Worm (Caenorhabditis elegans) whole organism, young adult: ENCODE results near the gene tig-2.

ENCODE experiments used
- B0019.2 ChIP-seq: fragments of 200-800 bp; sonication (Bioruptor generic); conservative IDR thresholded peaks from 2 replicates; pipeline ENCODE4 v1.3.6; 2022; ENCODE audit warnings: missing genetic modification reagents, missing genetic modification characterization, missing compliant biosample characterization
- B0261.1 ChIP-seq: sonication (generic microtip); optimal IDR thresholded peaks from 2 replicates; lab custom pipeline; 2016; ENCODE audit warnings: mild to moderate bottlenecking, missing genetic modification characterization, moderate library complexity, missing compliant biosample characterization
- B0336.3 ChIP-seq: fragments of 200-800 bp; sonication (Bioruptor generic); IDR thresholded peaks from 2 replicates; pipeline ENCODE4 v1.3.6; 2022; ENCODE audit warnings: missing genetic modification characterization, missing compliant biosample characterization
- D2030.7 ChIP-seq: fragments of 200-800 bp; sonication (Bioruptor generic); IDR thresholded peaks from 2 replicates; pipeline ENCODE4 v1.3.6; 2022; ENCODE audit warnings: missing genetic modification reagents, missing genetic modification characterization, missing compliant biosample characterization
- F10E7.11 ChIP-seq: sonication (generic microtip); optimal IDR thresholded peaks from 2 replicates; lab custom pipeline; 2017; ENCODE audit warnings: mild to moderate bottlenecking, missing genetic modification characterization, moderate library complexity, missing compliant biosample characterization
- F52B5.7 ChIP-seq: sonication (generic microtip); optimal IDR thresholded peaks from 2 replicates; lab custom pipeline; 2016; ENCODE audit warnings: mild to moderate bottlenecking, missing genetic modification characterization, missing compliant biosample characterization
- K11D2.4 ChIP-seq: fragments of 200-800 bp; sonication (Bioruptor generic); IDR thresholded peaks from 2 replicates; pipeline ENCODE4 v1.3.6; 2022; ENCODE audit warnings: missing genetic modification reagents, missing genetic modification characterization, missing compliant biosample characterization
- T07F8.4 ChIP-seq: sonication (generic microtip); optimal IDR thresholded peaks from 2 replicates; lab custom pipeline; 2016; ENCODE audit warnings: mild to moderate bottlenecking, missing genetic modification characterization, moderate library complexity, missing compliant biosample characterization
- Y53F4B.3 ChIP-seq: fragments of 200-800 bp; sonication (Bioruptor generic); IDR thresholded peaks from 2 replicates; pipeline ENCODE4 v1.3.6; 2022; ENCODE audit warnings: missing genetic modification reagents, missing genetic modification characterization, missing compliant biosample characterization
- Y79H2A.3 ChIP-seq: fragments of 200-800 bp; sonication (Bioruptor generic); conservative IDR thresholded peaks from 2 replicates; pipeline ENCODE4 v1.3.6; 2022; ENCODE audit warnings: missing genetic modification reagents, missing genetic modification characterization, missing compliant biosample characterization
- ZK185.1 ChIP-seq: sonication (generic microtip); optimal IDR thresholded peaks from 2 replicates; lab custom pipeline; 2016; ENCODE audit warnings: mild to moderate bottlenecking, missing genetic modification characterization, missing compliant biosample characterization; ENCODE audit not compliant: poor library complexity, severe bottlenecking
- athp-1 ChIP-seq: sonication (generic microtip); optimal IDR thresholded peaks from 2 replicates; lab custom pipeline; 2017; ENCODE audit warnings: mild to moderate bottlenecking, missing genetic modification characterization, missing compliant biosample characterization
- bed-2 ChIP-seq: fragments of 200-800 bp; sonication (Bioruptor generic); IDR thresholded peaks from 2 replicates; pipeline ENCODE4 v1.3.6; 2022; ENCODE audit warnings: missing genetic modification reagents, missing genetic modification characterization, missing compliant biosample characterization
- ccch-3 ChIP-seq: fragments of 200-800 bp; sonication (Bioruptor generic); optimal IDR thresholded peaks from 2 replicates; lab custom pipeline; 2018; ENCODE audit warnings: mild to moderate bottlenecking, missing genetic modification characterization, missing compliant biosample characterization
- cebp-2 ChIP-seq: fragments of 200-800 bp; sonication (Bioruptor generic); IDR thresholded peaks from 2 replicates; pipeline ENCODE4 v1.3.6; 2022; ENCODE audit warnings: missing genetic modification characterization, missing compliant biosample characterization
- ceh-27 ChIP-seq: fragments of 200-800 bp; sonication (Bioruptor generic); optimal IDR thresholded peaks from 2 replicates; lab custom pipeline; 2018; ENCODE audit warnings: mild to moderate bottlenecking, missing genetic modification characterization, moderate library complexity, missing compliant biosample characterization
- ceh-40 ChIP-seq: fragments of 200-800 bp; sonication (Bioruptor generic); IDR thresholded peaks from 2 replicates; pipeline ENCODE4 v1.3.6; 2022; ENCODE audit warnings: missing genetic modification characterization, missing compliant biosample characterization
- chd-7 ChIP-seq: sonication (generic microtip); optimal IDR thresholded peaks from 2 replicates; lab custom pipeline; 2016; ENCODE audit warnings: mild to moderate bottlenecking, missing genetic modification characterization, moderate library complexity, missing compliant biosample characterization
- egl-18 ChIP-seq: fragments of 200-800 bp; sonication (Bioruptor generic); IDR thresholded peaks from 2 replicates; pipeline ENCODE4 v1.3.6; 2022; ENCODE audit warnings: missing genetic modification reagents, missing genetic modification characterization, missing compliant biosample characterization
- gei-17 ChIP-seq: fragments of 200-800 bp; sonication (Bioruptor generic); optimal IDR thresholded peaks from 2 replicates; lab custom pipeline; 2018; ENCODE audit warnings: mild to moderate bottlenecking, missing genetic modification characterization, missing compliant biosample characterization
- hmg-1.2 ChIP-seq: fragments of 200-800 bp; sonication (Bioruptor generic); IDR thresholded peaks from 2 replicates; pipeline ENCODE4 v1.3.6; 2022; ENCODE audit warnings: missing genetic modification reagents, missing genetic modification characterization, missing compliant biosample characterization
- hmg-20 ChIP-seq: fragments of 200-800 bp; sonication (Bioruptor generic); IDR thresholded peaks from 2 replicates; pipeline ENCODE4 v1.3.6; 2022; ENCODE audit warnings: missing genetic modification reagents, missing genetic modification characterization, missing compliant biosample characterization
- let-607 ChIP-seq, 2 experiments: fragments of 200-800 bp in 1 of 2; sonication (Bioruptor generic) in 1 of 2; sonication (generic microtip) in 1 of 2; optimal IDR thresholded peaks; 2 replicates each; lab custom pipeline; 2016 to 2018; ENCODE audit warnings: mild to moderate bottlenecking in 2 of 2, missing compliant biosample characterization in 2 of 2, missing genetic modification characterization in 2 of 2, moderate library complexity in 2 of 2, missing genotype in 1 of 2
- lin-54 ChIP-seq: fragments of 200-800 bp; sonication (Bioruptor generic); optimal IDR thresholded peaks from 2 replicates; lab custom pipeline; 2018; ENCODE audit warnings: mild to moderate bottlenecking, missing genetic modification characterization, missing compliant biosample characterization
- lsl-1 ChIP-seq: fragments of 200-800 bp; sonication (Bioruptor generic); optimal IDR thresholded peaks from 2 replicates; lab custom pipeline; 2018; ENCODE audit warnings: mild to moderate bottlenecking, missing genetic modification characterization, moderate library complexity, missing compliant biosample characterization
- madf-10 ChIP-seq: sonication (generic microtip); optimal IDR thresholded peaks from 2 replicates; lab custom pipeline; 2016; ENCODE audit warnings: mild to moderate bottlenecking, missing genetic modification characterization, missing compliant biosample characterization
- madf-6 ChIP-seq: fragments of 200-800 bp; sonication (Bioruptor generic); IDR thresholded peaks from 2 replicates; pipeline ENCODE4 v1.3.6; 2022; ENCODE audit warnings: missing genetic modification reagents, missing genetic modification characterization, missing compliant biosample characterization
- madf-8 ChIP-seq: fragments of 200-800 bp; sonication (Bioruptor generic); conservative IDR thresholded peaks from 2 replicates; pipeline ENCODE4 v1.3.6; 2022; ENCODE audit warnings: missing genetic modification reagents, missing genetic modification characterization, missing compliant biosample characterization
- nhr-120 ChIP-seq: fragments of 200-800 bp; sonication (Bioruptor generic); IDR thresholded peaks from 2 replicates; pipeline ENCODE4 v1.3.6; 2022; ENCODE audit warnings: missing genetic modification characterization, missing compliant biosample characterization
- nhr-179 ChIP-seq: sonication (generic microtip); optimal IDR thresholded peaks from 2 replicates; lab custom pipeline; 2016; ENCODE audit warnings: mild to moderate bottlenecking, missing genetic modification characterization, missing compliant biosample characterization
- nhr-27 ChIP-seq: fragments of 200-800 bp; sonication (Bioruptor generic); optimal IDR thresholded peaks from 2 replicates; lab custom pipeline; 2018; ENCODE audit warnings: mild to moderate bottlenecking, missing genetic modification characterization, moderate library complexity, missing compliant biosample characterization
- nhr-80 ChIP-seq: sonication (generic microtip); optimal IDR thresholded peaks from 2 replicates; lab custom pipeline; 2016; ENCODE audit warnings: missing genetic modification characterization, missing compliant biosample characterization
- pbrm-1 ChIP-seq: fragments of 200-800 bp; sonication (Bioruptor generic); IDR thresholded peaks from 2 replicates; pipeline ENCODE4 v1.3.6; 2022; ENCODE audit warnings: missing genetic modification reagents, missing genetic modification characterization, missing compliant biosample characterization
- repo-1 ChIP-seq: sonication (generic microtip); optimal IDR thresholded peaks from 2 replicates; lab custom pipeline; 2017; ENCODE audit warnings: mild to moderate bottlenecking, missing genetic modification characterization, missing compliant biosample characterization
- sdz-38 ChIP-seq: sonication (generic microtip); optimal IDR thresholded peaks from 2 replicates; lab custom pipeline; 2016; ENCODE audit warnings: missing genotype, missing genetic modification characterization, missing compliant biosample characterization
- snpc-1.1 ChIP-seq: sonication (generic microtip); optimal IDR thresholded peaks from 2 replicates; lab custom pipeline; 2017; ENCODE audit warnings: missing genetic modification characterization, mild to moderate bottlenecking, missing compliant biosample characterization, antibody characterized with exemption, moderate library complexity, missing genotype, missing genetic modification reagents; ENCODE audit not compliant: insufficient read depth
- snpc-4 ChIP-seq, 5 experiments: fragments of 150-350 bp in 1 of 5; sonication (generic microtip) in 4 of 5; optimal IDR thresholded peaks; 2 replicates each; lab custom pipeline; 2014 to 2018; ENCODE audit warnings: missing genetic modification characterization in 5 of 5, missing biosample characterization in 3 of 5, antibody characterized with exemption in 2 of 5, mild to moderate bottlenecking in 2 of 5, missing compliant biosample characterization in 2 of 5, missing genotype in 2 of 5, moderate library complexity in 2 of 5, missing genetic modification reagents in 1 of 5
- tbx-9 ChIP-seq: sonication (generic microtip); optimal IDR thresholded peaks from 2 replicates; lab custom pipeline; 2016; ENCODE audit warnings: borderline replicate concordance, missing genetic modification characterization, inconsistent platforms, missing compliant biosample characterization
- unc-130 ChIP-seq: sonication (generic microtip); optimal IDR thresholded peaks from 2 replicates; lab custom pipeline; 2016; ENCODE audit warnings: missing genetic modification reagents, missing genetic modification characterization, missing compliant biosample characterization
- zim-3 ChIP-seq: sonication (generic microtip); optimal IDR thresholded peaks from 2 replicates; lab custom pipeline; 2017; ENCODE audit warnings: mild to moderate bottlenecking, missing genetic modification characterization, moderate library complexity, missing compliant biosample characterization
- ztf-22 ChIP-seq: fragments of 200-800 bp; sonication (Bioruptor generic); optimal IDR thresholded peaks from 2 replicates; lab custom pipeline; 2018; ENCODE audit warnings: mild to moderate bottlenecking, missing genetic modification characterization, moderate library complexity, missing compliant biosample characterization
- ztf-25 ChIP-seq: fragments of 200-800 bp; sonication (Bioruptor generic); IDR thresholded peaks from 2 replicates; pipeline ENCODE4 v1.3.6; 2022; ENCODE audit warnings: missing genetic modification reagents, missing genetic modification characterization, missing compliant biosample characterization
- ztf-28 ChIP-seq: fragments of 200-800 bp; sonication (Bioruptor generic); IDR thresholded peaks from 2 replicates; pipeline ENCODE4 v1.3.6; 2022; ENCODE audit warnings: missing genetic modification reagents, missing genetic modification characterization, missing compliant biosample characterization

The tig-2 gene

ce11 chrV:4745269-4745668 is 15.3 kb upstream of the tig-2 start, which contains the start of gene C18G1.7:
TSS of gene C18G1.7 (plus strand) at chrV:4745569.
- TF ChIP-seq let-607 (tag; optimal IDR thresholded peaks at IDR 0.05; lab: Kevin White, UChicago) (no peak), tbx-9 (no peak), B0336.3 (GFP tag; lab: Robert Waterston, UW) (no peak), gei-17 (GFP tag; lab: Kevin White, UChicago) (no peak), ceh-27 (GFP tag; lab: Kevin White, UChicago) (no peak), ceh-40 (no peak), F10E7.11 (tag; lab: Kevin White, UChicago) (no peak), B0261.1 (tag; lab: Kevin White, UChicago) (no peak), bed-2 (GFP tag; lab: Robert Waterston, UW) (no peak), snpc-1.1 (tag; lab: Kevin White, UChicago) (no peak), nhr-120 (GFP tag; lab: Robert Waterston, UW) (no peak), K11D2.4 (no peak)

ce11 chrV:4742190-4742589 is 12.2 kb upstream of the tig-2 start, which contains the start of gene ugt-61:
TSS of gene ugt-61 (plus strand) at chrV:4742422.
- TF ChIP-seq nhr-80 (peak; percentile 16), repo-1 (tag; lab: Kevin White, UChicago) (no peak), ztf-22 (GFP tag; lab: Kevin White, UChicago) (no peak), hmg-1.2 (GFP tag; lab: Robert Waterston, UW) (peak; percentile 51; the same call in 1 of the 2 replicates), T07F8.4 (tag; lab: Kevin White, UChicago) (no peak), athp-1 (tag; lab: Kevin White, UChicago) (no peak), nhr-27 (no peak), madf-10 (tag; lab: Kevin White, UChicago) (no peak)

- peak; percentile 74 for TF ChIP-seq nhr-80
- no peak for TF ChIP-seq F52B5.7 (tag; lab: Kevin White, UChicago)
- no peak for TF ChIP-seq B0019.2 (GFP tag; lab: Robert Waterston, UW)
Measured at ce11 chrV:4737727-4738126, 7.8 kb upstream of the tig-2 start, which contains the start of gene F39G3.2. TSS of gene F39G3.2 (plus strand) at chrV:4737831.

- no peak for TF ChIP-seq egl-18 (GFP tag; lab: Robert Waterston, UW)
- no peak for TF ChIP-seq ceh-40
- TF ChIP-seq ztf-28 (GFP tag; lab: Robert Waterston, UW) = no peak
- no peak for TF ChIP-seq hmg-20
- no peak for TF ChIP-seq lsl-1
- TF ChIP-seq Y79H2A.3 (GFP tag; lab: Robert Waterston, UW) = peak; percentile 85
- TF ChIP-seq Y53F4B.3 (GFP tag; lab: Robert Waterston, UW) = no peak
- peak; percentile 0 for TF ChIP-seq chd-7 (tag; lab: Kevin White, UChicago)
- TF ChIP-seq ccch-3 = no peak
- TF ChIP-seq lin-54 = peak; percentile 17
- no peak for TF ChIP-seq unc-130
- no peak for TF ChIP-seq zim-3 (tag; lab: Kevin White, UChicago)
- TF ChIP-seq nhr-179 (tag; lab: Kevin White, UChicago) = no peak
- no peak for TF ChIP-seq madf-8 (GFP tag; lab: Robert Waterston, UW)
- TF ChIP-seq ZK185.1 (tag; lab: Kevin White, UChicago) = no peak
- no peak for TF ChIP-seq sdz-38
- TF ChIP-seq madf-6 = peak; percentile 52
- TF ChIP-seq D2030.7 (GFP tag; lab: Robert Waterston, UW) = no peak
- TF ChIP-seq athp-1 (tag; lab: Kevin White, UChicago) = no peak
- TF ChIP-seq pbrm-1 (GFP tag; lab: Robert Waterston, UW) = no peak
- 0 out of 2 replicates have a peak, but pooled peaks have one; percentile 19 for TF ChIP-seq B0336.3 (GFP tag; lab: Robert Waterston, UW)
- TF ChIP-seq ztf-25 (GFP tag; lab: Robert Waterston, UW) = 0 out of 2 replicates have a peak, but pooled peaks have one; percentile 50
- no peak for TF ChIP-seq ceh-27 (GFP tag; lab: Kevin White, UChicago)
- TF ChIP-seq cebp-2 (GFP tag; lab: Robert Waterston, UW) = no peak
- no peak for TF ChIP-seq snpc-4 (GFP tag; optimal IDR thresholded peaks at IDR 0.05; lab: Kevin White, UChicago)
- TF ChIP-seq snpc-4 (tag; optimal IDR thresholded peaks at IDR 0.05; lab: Kevin White, UChicago) = no peak
Measured at ce11 chrV:4734608-4735007, 4.6 kb upstream of the tig-2 start.
